Worm (Caenorhabditis elegans) whole organism, dauer: ENCODE results near the gene suds-3.

ENCODE experiments used
- unc-62 ChIP-seq: sonication (generic microtip); optimal IDR thresholded peaks from 2 replicates; lab custom pipeline; 2017; ENCODE audit warnings: missing biosample characterization, missing genetic modification reagents, missing genetic modification characterization

Gene suds-3

ce11 chrV:9930612-9931065, at the start of gene suds-3, which contains the start of gene rmh-2:
Gene suds-3, plus strand, starts transcription at chrV:9931015.
Gene rmh-2, minus strand, starts transcription at chrV:9930775.
- no peak for TF ChIP-seq unc-62 (GFP tag; lab: Kevin White, UChicago)

DNA sequence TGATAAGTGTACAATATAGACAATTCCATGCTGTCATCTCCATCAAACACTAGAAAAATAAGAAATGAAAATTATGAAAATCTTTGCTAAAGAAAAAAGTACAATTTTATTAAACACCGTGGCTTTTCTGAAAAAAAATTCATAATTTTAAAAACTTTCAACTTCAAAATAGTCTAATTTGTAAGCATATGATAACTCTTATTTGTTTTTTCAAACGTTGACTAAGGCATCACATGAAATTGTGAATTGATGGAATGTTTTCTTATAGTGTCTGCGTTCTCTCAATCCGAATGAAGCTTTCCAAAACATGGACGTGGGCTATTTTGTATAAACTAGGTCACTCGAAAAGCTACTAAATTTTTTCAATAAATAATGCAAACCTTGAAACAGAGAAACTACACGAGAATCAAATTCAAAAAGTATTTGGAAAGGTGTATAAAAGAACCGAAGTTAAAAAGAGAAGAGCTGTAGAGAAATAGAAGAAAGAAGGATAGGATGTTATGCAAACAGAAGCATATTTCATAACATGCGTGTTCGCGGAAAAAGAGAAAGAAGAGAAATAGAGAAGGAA, 44.8 kb upstream of the suds-3 start, which contains the start of gene clp-9:
Gene clp-9, minus strand, starts transcription at position 51 of the 571 bp plus-strand sequence.
- TF ChIP-seq unc-62 (GFP tag; lab: Kevin White, UChicago) = no peak

DNA sequence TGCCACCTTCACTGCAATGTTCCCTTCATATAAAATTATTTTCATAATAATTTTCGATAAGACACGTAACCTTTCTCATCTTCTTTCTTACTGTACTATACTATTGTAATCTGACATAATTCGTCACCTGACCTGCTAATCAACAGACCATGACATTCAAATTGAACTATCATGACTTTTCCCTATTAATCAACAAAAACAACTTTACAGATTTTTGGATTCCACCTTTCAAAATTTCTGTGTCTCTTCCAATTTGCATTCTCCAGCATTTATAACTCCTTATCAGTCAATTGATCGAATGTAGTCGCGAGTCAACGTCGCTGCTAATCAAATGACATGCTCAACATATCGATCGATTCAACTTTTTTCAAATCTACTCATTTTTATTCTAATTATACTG, 41.2 kb upstream of the suds-3 start, which contains the start of gene fshr-1:
Gene fshr-1, plus strand, starts transcription at position 209 of the 400 bp plus-strand sequence.
- TF ChIP-seq unc-62 (GFP tag; lab: Kevin White, UChicago) = no peak

DNA sequence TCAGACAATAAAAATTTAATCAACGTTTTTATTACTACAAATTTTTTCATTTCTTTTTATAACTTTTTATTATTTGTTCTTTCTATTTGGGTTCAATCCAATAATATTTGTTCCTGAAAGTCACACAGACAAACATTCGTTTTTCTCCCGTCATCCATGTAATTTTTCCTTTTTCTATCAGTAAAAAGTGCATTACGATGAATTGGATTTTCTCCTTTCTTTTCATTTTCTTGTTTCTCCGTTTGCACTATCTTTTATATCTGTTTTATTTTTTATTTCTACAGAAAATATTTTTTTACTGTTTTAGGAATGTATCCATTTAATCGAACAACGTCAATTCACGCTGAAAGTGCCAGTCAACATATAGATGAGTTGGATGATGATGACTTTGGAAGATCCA, 31.5 kb upstream of the suds-3 start, which contains the start of gene egl-47:
Gene egl-47, plus strand, starts transcription at position 301 of the 400 bp plus-strand sequence.
- TF ChIP-seq unc-62 (GFP tag; lab: Kevin White, UChicago) = no peak

ce11 chrV:9901119-9901518, 29.7 kb upstream of the suds-3 start:
- TF ChIP-seq unc-62 (GFP tag; lab: Kevin White, UChicago) = no peak

DNA sequence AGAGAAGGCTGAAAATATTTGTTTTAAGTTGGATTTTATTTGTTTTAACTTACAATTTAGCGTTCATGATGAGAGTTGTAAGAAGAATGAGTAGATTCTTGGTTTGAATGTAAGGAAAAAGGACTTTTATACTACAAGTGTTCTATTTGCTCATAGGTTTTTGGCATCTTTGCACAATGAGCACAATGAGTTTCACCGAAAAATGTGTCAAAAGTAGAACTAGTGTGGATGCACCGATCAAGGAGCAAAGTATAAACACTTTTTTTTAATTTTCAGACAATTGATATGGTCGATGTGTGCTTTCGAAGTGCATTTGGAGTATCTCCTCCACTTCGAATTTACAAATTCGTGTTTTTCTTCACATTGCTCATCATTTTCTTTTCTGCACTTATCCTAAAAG, 24.7 kb upstream of the suds-3 start, which contains the start of gene fipr-11:
Gene fipr-11, minus strand, starts transcription at position 101 of the 400 bp plus-strand sequence.
- TF ChIP-seq unc-62 (GFP tag; lab: Kevin White, UChicago) = no peak

- no peak for TF ChIP-seq unc-62 (GFP tag; lab: Kevin White, UChicago)
Observed at ce11 chrV:9907205-9907604, 23.6 kb upstream of the suds-3 start.

DNA sequence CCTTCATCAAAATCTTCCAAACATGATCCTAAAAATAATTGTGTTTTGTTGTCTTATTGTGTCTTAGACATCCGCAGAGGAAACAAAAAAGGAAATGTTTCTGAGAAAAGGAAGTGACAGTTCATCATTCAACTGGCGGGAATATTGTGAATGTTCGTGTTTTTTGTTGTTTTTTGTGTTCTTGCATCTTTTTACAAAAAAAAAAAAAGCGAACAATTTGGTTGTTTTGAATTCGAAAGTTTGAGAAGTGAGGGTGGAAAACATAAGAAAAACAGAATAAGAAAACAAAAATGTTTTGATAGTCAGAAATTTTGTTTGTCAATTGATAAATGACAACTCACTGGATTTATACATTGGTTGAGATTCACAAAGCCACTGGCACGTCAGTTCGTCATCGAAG, 21.2 kb upstream of the suds-3 start:
- no peak for TF ChIP-seq unc-62 (GFP tag; lab: Kevin White, UChicago)

ce11 chrV:9911165-9911564, 19.6 kb upstream of the suds-3 start:
- no peak for TF ChIP-seq unc-62 (GFP tag; lab: Kevin White, UChicago)

ce11 chrV:9913863-9914262, 17.0 kb upstream of the suds-3 start, which contains the start of gene fipr-10:
Gene fipr-10, plus strand, starts transcription at chrV:9914163.
- TF ChIP-seq unc-62 (GFP tag; lab: Kevin White, UChicago) = no peak

DNA sequence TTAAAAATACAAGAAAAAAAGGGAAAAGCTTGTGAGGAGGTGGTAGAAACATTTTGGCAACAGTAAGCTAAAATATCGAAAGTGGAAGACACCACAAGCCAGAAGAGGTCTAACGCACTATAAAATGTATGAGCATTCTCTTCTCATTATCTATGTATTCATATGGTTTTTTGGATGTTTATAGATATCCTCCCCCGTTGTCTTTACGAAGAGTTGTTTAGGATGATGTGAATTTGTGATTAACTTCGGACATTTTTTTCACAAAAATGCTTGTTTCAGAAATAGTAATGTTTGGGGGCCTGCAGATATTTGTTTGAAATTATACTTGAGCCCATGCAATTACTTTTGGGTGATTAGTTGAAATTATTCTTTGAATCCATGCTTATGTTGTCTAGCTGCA, 15.8 kb upstream of the suds-3 start, which contains the start of gene mec-9:
Gene mec-9, minus strand, starts transcription at position 101 of the 400 bp plus-strand sequence.
- TF ChIP-seq unc-62 (GFP tag; lab: Kevin White, UChicago) = no peak

DNA sequence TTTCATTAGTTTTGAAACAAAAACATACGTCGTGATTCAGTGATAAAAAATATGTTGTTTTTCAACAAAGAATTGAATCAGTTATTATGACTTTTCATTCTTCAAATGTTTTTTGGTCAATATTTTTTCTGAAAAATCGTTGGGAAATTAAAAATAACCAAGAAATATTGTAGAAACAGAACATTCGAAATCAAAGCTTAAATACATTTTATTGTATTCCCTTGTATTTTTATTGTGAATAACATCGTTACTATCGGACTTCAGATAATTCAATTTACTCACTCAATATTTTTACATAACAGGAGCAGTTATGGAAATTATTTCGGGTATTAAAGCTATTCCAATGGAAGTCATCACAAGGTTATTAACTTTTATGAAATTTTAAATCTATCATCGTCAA, 14.2 kb upstream of the suds-3 start, which contains the start of gene C50H2.4:
Gene C50H2.4, plus strand, starts transcription at position 301 of the 400 bp plus-strand sequence.
- TF ChIP-seq unc-62 (GFP tag; lab: Kevin White, UChicago) = no peak

DNA sequence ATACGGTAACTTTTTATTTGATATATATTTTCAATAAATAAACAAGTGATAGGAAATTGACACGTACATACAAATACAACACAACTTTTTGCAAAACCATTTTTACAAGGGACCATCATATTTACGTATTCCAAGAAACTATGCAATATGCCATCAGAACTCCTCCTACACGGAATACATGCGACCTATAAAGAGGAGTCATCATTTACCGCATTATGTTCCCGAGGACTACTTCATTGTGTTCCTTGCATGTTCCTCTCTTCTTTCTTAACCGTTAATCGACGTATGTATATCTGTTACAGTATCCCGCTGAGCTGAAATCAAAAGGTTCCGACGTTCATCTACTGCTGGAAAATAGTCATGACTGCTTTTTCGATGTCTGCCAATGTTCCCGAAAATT, 12.4 kb upstream of the suds-3 start, which contains the start of gene C50H2.5:
Gene C50H2.5, plus strand, starts transcription at position 301 of the 400 bp plus-strand sequence.
- no peak for TF ChIP-seq unc-62 (GFP tag; lab: Kevin White, UChicago)

DNA sequence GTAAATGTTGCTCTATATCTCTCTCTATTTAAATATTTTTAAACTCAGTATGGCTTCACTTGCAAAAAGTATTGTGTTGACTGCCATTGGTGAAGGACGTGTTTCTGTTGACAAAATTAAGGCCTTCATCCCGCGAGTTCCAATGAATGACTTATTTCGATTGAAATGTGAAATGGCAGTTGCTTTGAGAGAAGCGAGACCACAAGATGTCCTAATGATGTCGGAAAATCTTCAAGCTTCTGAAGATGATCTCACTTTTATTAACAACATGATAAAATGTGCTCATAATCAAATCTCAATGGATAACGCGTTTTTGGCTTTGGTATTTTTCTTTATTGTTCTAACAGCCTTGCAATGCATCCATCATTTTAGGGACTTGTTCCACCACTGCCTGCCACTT, 9.5 kb upstream of the suds-3 start, which contains the start of gene ceh-75:
Gene ceh-75, plus strand, starts transcription at position 50 of the 400 bp plus-strand sequence.
- TF ChIP-seq unc-62 (GFP tag; lab: Kevin White, UChicago) = no peak

DNA sequence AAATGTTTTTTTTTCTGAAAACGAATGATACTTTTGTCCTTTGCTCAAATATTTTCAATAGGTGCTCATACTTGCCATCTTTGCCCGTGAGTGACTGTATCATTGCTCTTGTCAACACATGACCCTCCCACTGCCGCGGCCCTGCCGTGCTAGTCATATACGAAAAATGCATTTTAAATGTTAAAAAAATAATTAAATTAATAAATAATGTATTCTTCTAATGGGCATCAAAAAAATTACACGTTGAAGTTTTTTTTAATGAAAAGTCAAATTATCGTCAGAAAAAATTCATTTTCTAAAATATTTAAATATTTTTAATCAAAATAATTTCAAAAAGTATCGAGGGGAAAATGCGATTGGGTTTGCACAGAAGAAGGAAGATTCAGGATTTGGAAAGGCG, 8.3 kb upstream of the suds-3 start, which contains the start of gene C50H2.7:
Gene C50H2.7, plus strand, starts transcription at position 301 of the 400 bp plus-strand sequence.
- no peak for TF ChIP-seq unc-62 (GFP tag; lab: Kevin White, UChicago)

- TF ChIP-seq unc-62 (GFP tag; lab: Kevin White, UChicago) = no peak
Observed at ce11 chrV:9924389-9924788, 6.4 kb upstream of the suds-3 start.
